Fruit fly (Drosophila melanogaster): ENCODE results near the gene CG16700.

The CG16700 gene

DNA sequence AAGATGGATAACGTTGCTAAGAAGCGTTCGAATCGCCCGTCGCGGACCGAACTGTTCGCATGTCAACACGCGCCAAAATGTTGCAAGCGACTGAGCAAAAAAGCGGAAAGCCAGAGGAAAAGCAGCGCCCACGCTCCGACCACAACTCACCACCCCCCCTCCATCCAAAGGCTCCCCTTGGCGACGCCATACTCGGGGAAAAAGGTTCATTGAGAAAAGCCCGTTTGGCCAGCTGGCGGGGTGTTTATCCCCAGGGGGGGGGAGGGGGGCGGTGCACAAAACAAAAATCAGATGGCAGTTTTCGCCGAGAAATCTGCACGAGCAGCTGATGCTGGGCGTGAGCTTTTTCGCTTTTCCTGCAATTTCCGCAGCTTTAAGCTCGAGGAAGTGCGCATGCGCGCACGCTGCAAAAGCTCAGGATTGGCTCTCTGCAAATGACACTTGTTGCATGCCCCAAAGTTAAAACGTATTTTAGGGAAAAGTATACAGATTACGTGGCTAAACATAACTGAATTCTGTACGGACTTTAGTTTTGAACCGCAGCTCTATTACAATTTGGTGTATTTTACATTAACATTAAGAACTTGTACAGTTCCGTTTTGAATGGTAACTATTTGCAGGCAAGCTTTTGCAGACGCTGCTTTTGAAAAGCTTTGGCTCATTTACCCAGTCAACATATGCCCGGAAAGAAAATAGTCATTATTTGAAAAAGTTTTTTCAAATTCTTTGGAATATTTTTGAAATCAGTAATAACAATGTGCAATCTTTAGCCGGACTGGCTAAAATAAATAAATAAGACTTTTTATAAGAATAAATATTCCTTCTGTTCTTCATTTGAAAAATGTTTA lies 43.7 kb upstream of the CG16700 start:
- TF ChIP-seq Asciz (GFP tag; optimal IDR thresholded peaks at IDR 0.05) (no peak), Dref (GFP tag; IDR thresholded peaks at IDR 0.05) (0 out of 2 replicates have a peak, but pooled peaks have one; percentile 15), Hr51 (GFP tag; optimal IDR thresholded peaks at IDR 0.05) (peak in 1 of 2 experiments; percentile 18), sob (GFP tag; IDR thresholded peaks at IDR 0.05) (no peak), Hr39 (optimal IDR thresholded peaks at IDR 0.05) (peak; percentile 70), abd-A (tag; optimal IDR thresholded peaks at IDR 0.05) (peak; percentile 55), CG10147 (GFP tag; optimal IDR thresholded peaks at IDR 0.05) (no peak), lmd (GFP tag; IDR thresholded peaks at IDR 0.05) (no peak), Vsx1 (GFP tag; optimal IDR thresholded peaks at IDR 0.05) (no peak), BtbVII (GFP tag; optimal IDR thresholded peaks at IDR 0.05) (no peak), ftz-f1 (GFP tag; optimal IDR thresholded peaks at IDR 0.05) (no peak), Pdp1 (GFP tag; optimal IDR thresholded peaks at IDR 0.05) (no peak), wek (GFP tag; optimal IDR thresholded peaks at IDR 0.05) (no peak), lbe (GFP tag; optimal IDR thresholded peaks at IDR 0.05) (no peak), CG18476 (GFP tag; optimal IDR thresholded peaks at IDR 0.05) (no peak), slp2 (GFP tag; optimal IDR thresholded peaks at IDR 0.05) (no peak), dmrt11E (tag; optimal IDR thresholded peaks at IDR 0.05) (no peak), Bteb2 (GFP tag; optimal IDR thresholded peaks at IDR 0.05) (no peak), Elba2 (GFP tag; optimal IDR thresholded peaks at IDR 0.05) (no peak), CG9437 (GFP tag; optimal IDR thresholded peaks at IDR 0.05) (no peak), Sox100B (GFP tag; optimal IDR thresholded peaks at IDR 0.05) (no peak), crp (GFP tag; optimal IDR thresholded peaks at IDR 0.05) (peak in 1 of 2 experiments; percentile 58), sima (GFP tag; optimal IDR thresholded peaks at IDR 0.05) (no peak), br (optimal IDR thresholded peaks at IDR 0.05) (no peak), cwo (GFP tag; optimal IDR thresholded peaks at IDR 0.05) (no peak), CG13624 (GFP tag; optimal IDR thresholded peaks at IDR 0.05) (no peak), Adf1 (GFP tag; IDR thresholded peaks at IDR 0.05) (peak; percentile 35; the same call in 1 of the 2 replicates), pzg (GFP tag; optimal IDR thresholded peaks at IDR 0.05) (peak; percentile 5), pnt (GFP tag; optimal IDR thresholded peaks at IDR 0.05) (no peak), sr (GFP tag; IDR thresholded peaks at IDR 0.05) (peak; percentile 59; the same call in 2 of the 3 replicates), crol (GFP tag; IDR thresholded peaks at IDR 0.05) (peak; percentile 89), ewg (GFP tag; optimal IDR thresholded peaks at IDR 0.05) (peak; percentile 59), scrt (GFP tag; optimal IDR thresholded peaks at IDR 0.05) (peak; percentile 92), run (tag; optimal IDR thresholded peaks at IDR 0.05) (no peak), CG11504 (tag; optimal IDR thresholded peaks at IDR 0.05) (peak; percentile 93), Drgx (GFP tag; IDR thresholded peaks at IDR 0.05) (no peak), CG8765 (GFP tag; IDR thresholded peaks at IDR 0.05) (no peak), CG7839 (tag; optimal IDR thresholded peaks at IDR 0.05) (no peak), Chrac-16 (GFP tag; optimal IDR thresholded peaks at IDR 0.05) (no peak), Ets65A (GFP tag) (peak; percentile 53), Deaf1 (tag; optimal IDR thresholded peaks at IDR 0.05) (peak; percentile 51), chinmo (GFP tag; IDR thresholded peaks at IDR 0.05; ENCODE audit: partially characterized antibody) (no peak), CG13424 (tag; optimal IDR thresholded peaks at IDR 0.05) (no peak), CG7987 (GFP tag; optimal IDR thresholded peaks at IDR 0.05) (no peak), dpn (GFP tag; optimal IDR thresholded peaks at IDR 0.05) (no peak), Poxn (GFP tag; IDR thresholded peaks at IDR 0.05) (no peak)
